Fruit fly (Drosophila melanogaster) whole organism, pupa: ENCODE data around the gene Miro.
A peak's percentile ranks its signal among the peaks of the same experiment; 100 is the strongest.

Experiments
- CG10348 ChIP-seq: fragments of 200-800 bp; sonication (Bioruptor generic); IDR thresholded peaks from 2 replicates; pipeline ENCODE4 v1.3.6; 2022; ENCODE audit warnings: missing biosample characterization, missing genetic modification characterization
- CG12605 ChIP-seq: fragments of 200-800 bp; sonication (Bioruptor generic); IDR thresholded peaks from 2 replicates; pipeline ENCODE4 v1.3.6; 2022; ENCODE audit warnings: missing biosample characterization, missing genetic modification characterization
- CG13204 ChIP-seq: fragments of 200-800 bp; sonication (Bioruptor generic); optimal IDR thresholded peaks from 2 replicates; lab custom pipeline; 2018; ENCODE audit warnings: missing biosample characterization, mild to moderate bottlenecking, missing genetic modification characterization, moderate library complexity
- CG14655 ChIP-seq: fragments of 200-800 bp; sonication (Bioruptor generic); optimal IDR thresholded peaks from 3 replicates; lab custom pipeline; 2017; ENCODE audit warnings: mild to moderate bottlenecking, missing biosample characterization, missing genetic modification reagents, missing genetic modification characterization
- CG15710 ChIP-seq: fragments of 200-800 bp; sonication (Bioruptor generic); optimal IDR thresholded peaks from 2 replicates; lab custom pipeline; 2018; ENCODE audit warnings: missing biosample characterization, mild to moderate bottlenecking, missing genetic modification characterization, moderate library complexity
- CG17806 ChIP-seq: fragments of 200-800 bp; sonication (Bioruptor generic); optimal IDR thresholded peaks from 2 replicates; lab custom pipeline; 2018; ENCODE audit warnings: missing biosample characterization, mild to moderate bottlenecking, missing genetic modification characterization, moderate library complexity
- CG32121 ChIP-seq: fragments of 200-800 bp; sonication (Bioruptor generic); IDR thresholded peaks from 2 replicates; pipeline ENCODE4 v1.3.6; 2022; ENCODE audit warnings: missing biosample characterization, missing genetic modification characterization
- CG34367 ChIP-seq: fragments of 200-800 bp; sonication (Bioruptor generic); optimal IDR thresholded peaks from 2 replicates; lab custom pipeline; 2018; ENCODE audit warnings: missing biosample characterization, mild to moderate bottlenecking, missing genetic modification characterization
- CG4496 ChIP-seq: fragments of 200-800 bp; sonication (Bioruptor generic); IDR thresholded peaks from 3 replicates; pipeline ENCODE4 v1.3.6; 2022; ENCODE audit warnings: missing biosample characterization, missing genetic modification characterization
- CG8159 ChIP-seq: fragments of 200-800 bp; sonication (Bioruptor generic); optimal IDR thresholded peaks from 3 replicates; lab custom pipeline; 2018; ENCODE audit warnings: missing biosample characterization, mild to moderate bottlenecking, missing genetic modification characterization, moderate library complexity
- CG8301 ChIP-seq: fragments of 200-800 bp; sonication (Bioruptor generic); optimal IDR thresholded peaks from 2 replicates; lab custom pipeline; 2018; ENCODE audit warnings: missing biosample characterization, mild to moderate bottlenecking, missing genetic modification characterization
- CG9948 ChIP-seq: fragments of 200-800 bp; sonication (Bioruptor generic); optimal IDR thresholded peaks from 2 replicates; lab custom pipeline; 2018; ENCODE audit warnings: missing biosample characterization, mild to moderate bottlenecking, missing genetic modification characterization, moderate library complexity
- D1 ChIP-seq: fragments of 200-800 bp; sonication (Bioruptor generic); optimal IDR thresholded peaks from 2 replicates; lab custom pipeline; 2018; ENCODE audit warnings: missing biosample characterization, mild to moderate bottlenecking, missing genetic modification characterization, moderate library complexity
- EcR ChIP-seq: fragments of 200-800 bp; sonication (Bioruptor generic); optimal IDR thresholded peaks from 3 replicates; lab custom pipeline; 2019; ENCODE audit warnings: missing biosample characterization, missing genetic modification characterization, mild to moderate bottlenecking, moderate library complexity, missing genetic modification reagents
- Ets98B ChIP-seq: fragments of 200-800 bp; sonication (Bioruptor generic); IDR thresholded peaks from 2 replicates; pipeline ENCODE4 v1.3.6; 2022; ENCODE audit warnings: missing biosample characterization, missing genetic modification characterization
- Pif1A ChIP-seq: fragments of 200-800 bp; sonication (Bioruptor generic); optimal IDR thresholded peaks from 3 replicates; lab custom pipeline; 2016; ENCODE audit warnings: missing biosample characterization, missing genetic modification characterization
- Pif1B ChIP-seq: fragments of 200-800 bp; sonication (Bioruptor generic); optimal IDR thresholded peaks from 3 replicates; lab custom pipeline; 2016; ENCODE audit warnings: missing biosample characterization, missing genetic modification characterization
- Snoo ChIP-seq: fragments of 200-800 bp; sonication (Bioruptor generic); optimal IDR thresholded peaks from 3 replicates; lab custom pipeline; 2017; ENCODE audit warnings: missing biosample characterization, mild to moderate bottlenecking, missing genetic modification characterization, inconsistent platforms
- fd96Ca ChIP-seq: fragments of 200-800 bp; sonication (Bioruptor generic); IDR thresholded peaks from 3 replicates; pipeline ENCODE4 v1.3.6; 2022; ENCODE audit warnings: missing biosample characterization, missing genetic modification characterization
- gl ChIP-seq: fragments of 200-800 bp; sonication (Bioruptor generic); optimal IDR thresholded peaks from 2 replicates; lab custom pipeline; 2018; ENCODE audit warnings: missing biosample characterization, mild to moderate bottlenecking, missing genetic modification characterization
- rn ChIP-seq: fragments of 200-800 bp; sonication (Bioruptor generic); IDR thresholded peaks from 2 replicates; pipeline ENCODE4 v1.3.6; 2022; ENCODE audit warnings: missing biosample characterization, missing genetic modification characterization

The Miro gene

dm6 chr3R:24008887-24009286 is 29.8 kb downstream of the Miro start:
- no peak for TF ChIP-seq CG13204 (GFP tag; lab: Kevin White, UChicago)
- no peak for TF ChIP-seq fd96Ca
- TF ChIP-seq CG10348 (GFP tag; lab: Robert Waterston, UW) = no peak
- no peak for TF ChIP-seq gl (tag; lab: Kevin White, UChicago)
- no peak for TF ChIP-seq CG8301 (tag; lab: Kevin White, UChicago)
- TF ChIP-seq EcR (GFP tag; lab: Kevin White, UChicago) = no peak
- TF ChIP-seq Pif1B (GFP tag; lab: Kevin White, UChicago) = no peak
- no peak for TF ChIP-seq CG9948 (tag; lab: Kevin White, UChicago)
- no peak for TF ChIP-seq CG34367 (tag; lab: Kevin White, UChicago)
- TF ChIP-seq CG32121 = no peak
- no peak for TF ChIP-seq Pif1A (GFP tag; lab: Kevin White, UChicago)
- no peak for TF ChIP-seq CG8159 (tag; lab: Kevin White, UChicago)
- TF ChIP-seq Ets98B (GFP tag; lab: Robert Waterston, UW) = no peak
- no peak for TF ChIP-seq Snoo (tag; lab: Kevin White, UChicago)
- TF ChIP-seq CG15710 (tag; lab: Kevin White, UChicago) = no peak

DNA sequence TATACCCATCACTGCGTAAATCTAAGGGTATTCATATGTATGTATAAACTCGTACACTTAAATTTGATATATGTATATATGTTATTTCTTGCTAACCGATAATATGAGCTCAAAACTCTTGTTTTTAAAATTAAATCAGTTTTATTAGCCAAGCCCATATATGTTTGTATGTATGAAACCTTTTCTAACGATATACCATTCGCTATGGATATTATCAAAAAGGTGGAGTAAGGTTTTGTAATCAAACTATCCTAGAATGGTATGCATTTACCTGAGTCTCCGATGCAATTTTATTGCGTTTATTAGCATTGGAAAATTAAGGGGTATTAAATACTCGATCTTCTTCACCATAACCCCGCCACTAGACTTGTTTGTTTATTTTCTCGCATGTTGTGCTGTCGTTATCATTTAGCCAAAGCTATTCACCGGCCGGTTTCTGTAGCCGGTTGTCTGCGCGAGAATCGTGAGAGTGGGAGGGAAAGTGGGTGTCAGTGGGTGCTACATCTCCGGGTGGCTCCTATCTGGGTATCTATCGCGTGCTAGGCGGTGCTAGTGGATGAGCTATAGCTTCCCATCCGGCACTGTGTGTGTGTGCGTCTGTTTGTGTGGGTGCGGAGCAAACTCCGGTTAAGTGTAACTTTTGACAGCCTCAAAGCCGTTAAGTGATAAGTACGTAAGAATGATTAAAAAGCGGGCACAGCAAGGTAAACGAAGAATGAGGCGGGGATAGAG is 30.7 kb downstream of the Miro start:
- TF ChIP-seq Pif1B (GFP tag; lab: Kevin White, UChicago) (no peak), rn (GFP tag; lab: Robert Waterston, UW) (no peak), CG8301 (tag; lab: Kevin White, UChicago) (peak; percentile 36), CG32121 (no peak), fd96Ca (peak; percentile 37; the same call in 1 of the 3 replicates), EcR (GFP tag; lab: Kevin White, UChicago) (no peak), CG14655 (peak; percentile 70), CG15710 (tag; lab: Kevin White, UChicago) (no peak), D1 (tag; lab: Kevin White, UChicago) (no peak)

DNA sequence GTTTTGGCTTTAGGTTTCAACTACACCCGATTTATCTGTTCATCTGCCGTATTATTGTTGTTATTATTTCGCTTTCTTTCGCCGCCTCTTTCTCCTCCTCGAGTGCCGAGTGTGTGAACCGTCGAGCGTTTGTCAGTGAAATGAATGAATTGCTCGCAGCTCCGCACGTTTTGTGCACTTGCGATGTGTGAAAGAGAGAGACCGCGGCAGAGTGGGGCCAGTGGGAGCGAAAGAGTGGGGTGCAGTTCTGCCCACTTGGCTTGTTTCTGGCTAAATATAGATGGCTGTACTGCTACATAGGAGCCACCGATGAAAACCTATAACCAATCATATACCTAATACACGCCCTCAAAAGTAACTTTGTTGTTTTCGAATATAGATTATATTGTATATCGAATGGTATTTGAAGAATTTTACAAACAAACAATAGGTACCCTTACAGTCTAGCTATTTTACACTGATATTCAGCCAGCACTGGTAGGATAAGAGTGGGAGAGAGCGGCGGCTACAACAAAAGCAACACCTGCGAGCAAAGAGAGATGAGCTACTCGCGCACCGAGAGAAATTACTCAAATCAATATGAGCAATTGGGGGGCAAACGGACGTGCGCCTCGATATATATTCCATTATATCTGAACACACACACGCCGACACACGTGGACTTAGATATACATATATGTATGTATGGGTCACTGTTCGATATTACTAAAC is 32.0 kb downstream of the Miro start:
- TF ChIP-seq CG9948 (tag; lab: Kevin White, UChicago) (no peak), CG34367 (tag; lab: Kevin White, UChicago) (no peak), CG14655 (peak; percentile 34), CG8301 (tag; lab: Kevin White, UChicago) (peak; percentile 28), CG13204 (GFP tag; lab: Kevin White, UChicago) (no peak), Snoo (tag; lab: Kevin White, UChicago) (no peak), Pif1B (GFP tag; lab: Kevin White, UChicago) (peak; percentile 55), D1 (tag; lab: Kevin White, UChicago) (no peak), CG17806 (tag; lab: Kevin White, UChicago) (no peak), CG4496 (peak; percentile 52; the same call in 2 of the 3 replicates), Ets98B (GFP tag; lab: Robert Waterston, UW) (0 out of 2 replicates have a peak, but pooled peaks have one; percentile 44), gl (tag; lab: Kevin White, UChicago) (no peak), CG12605 (GFP tag; lab: Robert Waterston, UW) (0 out of 2 replicates have a peak, but pooled peaks have one; percentile 23), rn (GFP tag; lab: Robert Waterston, UW) (no peak), CG8159 (tag; lab: Kevin White, UChicago) (peak; percentile 1), CG32121 (peak; percentile 36; the same call in 1 of the 2 replicates), EcR (GFP tag; lab: Kevin White, UChicago) (no peak), CG15710 (tag; lab: Kevin White, UChicago) (no peak), fd96Ca (peak; percentile 11; the same call in 1 of the 3 replicates), CG10348 (GFP tag; lab: Robert Waterston, UW) (no peak), Pif1A (GFP tag; lab: Kevin White, UChicago) (peak; percentile 21)

- TF ChIP-seq Pif1B (GFP tag; lab: Kevin White, UChicago) = no peak
- no peak for TF ChIP-seq CG12605 (GFP tag; lab: Robert Waterston, UW)
- peak; percentile 34 for TF ChIP-seq CG9948 (tag; lab: Kevin White, UChicago)
- TF ChIP-seq rn (GFP tag; lab: Robert Waterston, UW) = no peak
- no peak for TF ChIP-seq fd96Ca
- no peak for TF ChIP-seq CG8301 (tag; lab: Kevin White, UChicago)
- peak; percentile 51 for TF ChIP-seq CG13204 (GFP tag; lab: Kevin White, UChicago)
- peak; percentile 80 for TF ChIP-seq EcR (GFP tag; lab: Kevin White, UChicago)
- no peak for TF ChIP-seq CG4496
- no peak for TF ChIP-seq Ets98B (GFP tag; lab: Robert Waterston, UW)
- peak; percentile 44 for TF ChIP-seq CG15710 (tag; lab: Kevin White, UChicago)
- TF ChIP-seq CG8159 (tag; lab: Kevin White, UChicago) = peak; percentile 50
- TF ChIP-seq CG32121 = no peak
- TF ChIP-seq Snoo (tag; lab: Kevin White, UChicago) = no peak
- peak; percentile 21 for TF ChIP-seq Pif1A (GFP tag; lab: Kevin White, UChicago)
- TF ChIP-seq CG34367 (tag; lab: Kevin White, UChicago) = peak; percentile 44
- TF ChIP-seq gl (tag; lab: Kevin White, UChicago) = peak; percentile 76
- peak; percentile 50 for TF ChIP-seq CG17806 (tag; lab: Kevin White, UChicago)
- TF ChIP-seq, all 21 proteins: peak for 9
Measured at dm6 chr3R:24003948-24004347, 34.7 kb downstream of the Miro start.

DNA sequence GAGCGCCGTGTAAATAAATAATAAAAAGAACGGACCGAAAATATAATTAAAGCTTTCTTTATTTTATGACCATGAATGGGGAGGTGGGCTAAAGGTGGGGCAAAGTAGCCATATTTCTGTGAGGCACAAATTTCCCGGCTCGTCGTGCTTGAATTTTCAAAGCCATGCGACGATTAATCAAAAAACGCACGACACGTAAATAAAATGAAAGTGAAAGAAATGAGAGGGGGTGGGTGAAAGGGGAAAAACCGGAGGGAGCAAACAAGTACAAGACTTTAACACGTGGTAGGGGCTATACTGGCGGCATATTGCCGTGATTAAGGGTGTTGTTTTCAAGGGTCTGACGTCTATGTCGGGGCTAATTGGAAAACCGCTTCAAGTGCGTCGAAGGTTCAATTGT is 37.5 kb downstream of the Miro start:
- no peak for TF ChIP-seq CG10348 (GFP tag; lab: Robert Waterston, UW)
- TF ChIP-seq CG17806 (tag; lab: Kevin White, UChicago) = no peak
- TF ChIP-seq CG32121 = no peak
- no peak for TF ChIP-seq Ets98B (GFP tag; lab: Robert Waterston, UW)
- TF ChIP-seq Snoo (tag; lab: Kevin White, UChicago) = no peak
- no peak for TF ChIP-seq Pif1B (GFP tag; lab: Kevin White, UChicago)
- TF ChIP-seq CG8159 (tag; lab: Kevin White, UChicago) = no peak
- no peak for TF ChIP-seq CG4496
- TF ChIP-seq CG12605 (GFP tag; lab: Robert Waterston, UW) = no peak
- TF ChIP-seq EcR (GFP tag; lab: Kevin White, UChicago) = no peak
- TF ChIP-seq Pif1A (GFP tag; lab: Kevin White, UChicago) = no peak
- no peak for TF ChIP-seq rn (GFP tag; lab: Robert Waterston, UW)
- no peak for TF ChIP-seq CG15710 (tag; lab: Kevin White, UChicago)
- TF ChIP-seq CG9948 (tag; lab: Kevin White, UChicago) = no peak
- TF ChIP-seq gl (tag; lab: Kevin White, UChicago) = no peak
- no peak for TF ChIP-seq CG14655
- no peak for TF ChIP-seq CG8301 (tag; lab: Kevin White, UChicago)
- TF ChIP-seq CG34367 (tag; lab: Kevin White, UChicago) = no peak
- TF ChIP-seq D1 (tag; lab: Kevin White, UChicago) = no peak
- no peak for TF ChIP-seq CG13204 (GFP tag; lab: Kevin White, UChicago)
